Fruit fly (Drosophila melanogaster) whole organism, embryonic: ENCODE results near the gene mRpS7.

ENCODE experiments used
- CG1529 ChIP-seq: fragments of 200-800 bp; sonication (Bioruptor generic); optimal IDR thresholded peaks from 3 replicates; lab custom pipeline; 2018; ENCODE audit warnings: missing biosample characterization, missing genetic modification characterization
- CG7271 ChIP-seq: fragments of 200-800 bp; sonication (Bioruptor generic); optimal IDR thresholded peaks from 2 replicates; lab custom pipeline; 2018; ENCODE audit warnings: missing biosample characterization, mild to moderate bottlenecking, missing genetic modification characterization, moderate library complexity
- CoRest ChIP-seq: fragments of 200-800 bp; sonication (Bioruptor generic); optimal IDR thresholded peaks from 3 replicates; lab custom pipeline; 2018; ENCODE audit warnings: missing biosample characterization, mild to moderate bottlenecking, missing genetic modification characterization, moderate library complexity
- aop ChIP-seq: fragments of 200-800 bp; sonication (Bioruptor generic); IDR thresholded peaks from 2 replicates; pipeline ENCODE4 v1.3.6; 2022; ENCODE audit warnings: missing biosample characterization, missing genetic modification characterization
- psq ChIP-seq: fragments of 200-800 bp; sonication (Bioruptor generic); optimal IDR thresholded peaks from 2 replicates; lab custom pipeline; 2017; ENCODE audit warnings: missing biosample characterization, missing genetic modification characterization

- TF ChIP-seq psq (GFP tag; lab: Kevin White, UChicago) (no peak), CG7271 (tag; lab: Kevin White, UChicago) (no peak), aop (GFP tag; lab: Robert Waterston, UW) (no peak), CoRest (tag; lab: Kevin White, UChicago) (no peak), CG1529 (GFP tag; lab: Kevin White, UChicago) (no peak)
These were observed 10.0 kb downstream of the mRpS7 start, which contains the start of gene Cnot4 for dm6 chr2L:10396488-10396824.
